Fruit fly (Drosophila melanogaster) whole organism, embryonic: Measurements from ENCODE around the gene CG32847.

Experiments
- Bteb2 ChIP-seq: fragments of 200-800 bp; sonication (Bioruptor generic); optimal IDR thresholded peaks from 2 replicates; lab custom pipeline; 2016; ENCODE audit warnings: missing biosample characterization, missing genetic modification characterization
- CG10267 ChIP-seq: fragments of 200-800 bp; sonication (Bioruptor generic); optimal IDR thresholded peaks from 2 replicates; lab custom pipeline; 2018; ENCODE audit warnings: missing biosample characterization, mild to moderate bottlenecking, missing genetic modification characterization, moderate library complexity
- CG11093 ChIP-seq: fragments of 200-800 bp; sonication (Bioruptor generic); IDR thresholded peaks from 3 replicates; pipeline ENCODE4 v1.3.6; 2022; ENCODE audit warnings: missing biosample characterization, missing genetic modification characterization
- CG11696 ChIP-seq: fragments of 200-800 bp; sonication (Bioruptor generic); IDR thresholded peaks from 2 replicates; pipeline ENCODE4 v1.3.6; 2022; ENCODE audit warnings: missing biosample characterization, missing genetic modification characterization
- CG12219 ChIP-seq: fragments of 200-800 bp; sonication (Bioruptor generic); optimal IDR thresholded peaks from 3 replicates; lab custom pipeline; 2018; ENCODE audit warnings: missing biosample characterization, mild to moderate bottlenecking, missing genetic modification characterization
- CG13624 ChIP-seq: fragments of 200-800 bp; sonication (Bioruptor generic); optimal IDR thresholded peaks from 2 replicates; lab custom pipeline; 2016; ENCODE audit warnings: missing biosample characterization, missing genetic modification characterization
- CG13894 ChIP-seq: fragments of 200-800 bp; sonication (Bioruptor generic); optimal IDR thresholded peaks from 3 replicates; lab custom pipeline; 2018; ENCODE audit warnings: missing biosample characterization, mild to moderate bottlenecking, missing genetic modification characterization, moderate library complexity
- CG1647 ChIP-seq: fragments of 200-800 bp; sonication (Bioruptor generic); optimal IDR thresholded peaks from 3 replicates; lab custom pipeline; 2016; ENCODE audit warnings: missing biosample characterization, missing genetic modification characterization
- CG17568 ChIP-seq: fragments of 200-800 bp; sonication (Bioruptor generic); optimal IDR thresholded peaks from 2 replicates; lab custom pipeline; 2018; ENCODE audit warnings: missing biosample characterization, mild to moderate bottlenecking, missing genetic modification characterization, moderate library complexity
- CG17912 ChIP-seq: fragments of 200-800 bp; sonication (Bioruptor generic); optimal IDR thresholded peaks from 2 replicates; lab custom pipeline; 2018; ENCODE audit warnings: missing biosample characterization, mild to moderate bottlenecking, missing genetic modification characterization
- CG2712 ChIP-seq: fragments of 200-800 bp; optimal IDR thresholded peaks from 3 replicates; lab custom pipeline; 2019; ENCODE audit warnings: missing biosample characterization, mild to moderate bottlenecking, missing genetic modification characterization, moderate library complexity
- CG31365 ChIP-seq: fragments of 200-800 bp; sonication (Bioruptor generic); optimal IDR thresholded peaks from 2 replicates; lab custom pipeline; 2018; ENCODE audit warnings: missing biosample characterization, mild to moderate bottlenecking, missing genetic modification characterization
- CG31388 ChIP-seq: fragments of 200-800 bp; sonication (Bioruptor generic); optimal IDR thresholded peaks from 2 replicates; lab custom pipeline; 2016; ENCODE audit warnings: missing biosample characterization, missing genetic modification characterization
- CG3407 ChIP-seq: fragments of 200-800 bp; sonication (Bioruptor generic); optimal IDR thresholded peaks from 2 replicates; lab custom pipeline; 2018; ENCODE audit warnings: missing biosample characterization, mild to moderate bottlenecking, missing genetic modification characterization
- CG3995 ChIP-seq: fragments of 200-800 bp; sonication (Bioruptor generic); optimal IDR thresholded peaks from 3 replicates; lab custom pipeline; 2016; ENCODE audit warnings: missing biosample characterization, missing genetic modification characterization
- CG6654 ChIP-seq: fragments of 200-800 bp; sonication (Bioruptor generic); optimal IDR thresholded peaks from 2 replicates; lab custom pipeline; 2017; ENCODE audit warnings: missing biosample characterization, mild to moderate bottlenecking, missing genetic modification characterization
- Dfd ChIP-seq, 2 experiments: fragments of >200 bp; optimal IDR thresholded peaks; 2 replicates each; lab custom pipeline; 2017; ENCODE audit warnings: missing biosample characterization in 2 of 2, missing genetic modification characterization in 2 of 2
- E2f1 ChIP-seq: fragments of 200-800 bp; sonication (Bioruptor generic); IDR thresholded peaks from 2 replicates; pipeline ENCODE4 v1.3.6; 2022; ENCODE audit warnings: missing biosample characterization, missing genetic modification characterization
- H2.0 ChIP-seq: fragments of 200-800 bp; sonication (Bioruptor generic); IDR thresholded peaks from 2 replicates; pipeline ENCODE4 v1.3.6; 2022; ENCODE audit warnings: missing biosample characterization, missing genetic modification characterization
- Hr39 ChIP-seq: fragments of >200 bp; optimal IDR thresholded peaks from 2 replicates; lab custom pipeline; 2017
- MESR4 ChIP-seq: fragments of 200-800 bp; sonication (Bioruptor generic); optimal IDR thresholded peaks from 2 replicates; lab custom pipeline; 2018; ENCODE audit warnings: missing biosample characterization, mild to moderate bottlenecking, missing genetic modification characterization, moderate library complexity
- NFAT ChIP-seq: fragments of 200-800 bp; sonication (Bioruptor generic); IDR thresholded peaks from 2 replicates; pipeline ENCODE4 v1.3.6; 2022; ENCODE audit warnings: missing biosample characterization, missing genetic modification characterization
- Side ChIP-seq: fragments of 200-800 bp; sonication (Bioruptor generic); optimal IDR thresholded peaks from 2 replicates; lab custom pipeline; 2016; ENCODE audit warnings: missing biosample characterization, missing genetic modification characterization
- TFAM ChIP-seq: fragments of 200-800 bp; sonication (Bioruptor generic); optimal IDR thresholded peaks from 2 replicates; lab custom pipeline; 2017; ENCODE audit warnings: missing biosample characterization, missing genetic modification characterization, inconsistent platforms
- Xbp1 ChIP-seq: fragments of 200-800 bp; sonication (Bioruptor generic); optimal IDR thresholded peaks from 3 replicates; lab custom pipeline; 2016; ENCODE audit warnings: missing biosample characterization, mild to moderate bottlenecking, missing genetic modification characterization
- aop ChIP-seq: fragments of 200-800 bp; sonication (Bioruptor generic); IDR thresholded peaks from 2 replicates; pipeline ENCODE4 v1.3.6; 2022; ENCODE audit warnings: missing biosample characterization, missing genetic modification characterization
- cas ChIP-seq: fragments of 200-800 bp; sonication (Bioruptor generic); IDR thresholded peaks from 2 replicates; pipeline ENCODE4 v1.3.6; 2022; ENCODE audit warnings: missing biosample characterization, missing genetic modification characterization
- crp ChIP-seq, 2 experiments: fragments of 200-800 bp; sonication (Bioruptor generic); optimal IDR thresholded peaks; 2 replicates in 1 of 2; 3 replicates in 1 of 2; lab custom pipeline; 2017; ENCODE audit warnings: missing biosample characterization in 2 of 2, missing genetic modification characterization in 2 of 2, mild to moderate bottlenecking in 1 of 2, moderate library complexity in 1 of 2
- cwo ChIP-seq: fragments of 200-800 bp; sonication (Bioruptor generic); optimal IDR thresholded peaks from 3 replicates; lab custom pipeline; 2017; ENCODE audit warnings: missing biosample characterization, missing genetic modification characterization, mild to moderate bottlenecking, moderate library complexity, missing genetic modification reagents
- da ChIP-seq: fragments of 200-800 bp; sonication (Bioruptor generic); optimal IDR thresholded peaks from 2 replicates; lab custom pipeline; 2016; ENCODE audit warnings: missing biosample characterization, missing genetic modification characterization
- dimm ChIP-seq: fragments of 200-800 bp; sonication (Bioruptor generic); IDR thresholded peaks from 2 replicates; pipeline ENCODE4 v1.3.6; 2022; ENCODE audit warnings: missing biosample characterization, missing genetic modification characterization
- disco-r ChIP-seq: fragments of 200-800 bp; sonication (Bioruptor generic); optimal IDR thresholded peaks from 2 replicates; lab custom pipeline; 2016; ENCODE audit warnings: missing biosample characterization, missing genetic modification characterization
- emc ChIP-seq: fragments of 200-800 bp; sonication (Bioruptor generic); optimal IDR thresholded peaks from 2 replicates; lab custom pipeline; 2016; ENCODE audit warnings: missing biosample characterization, missing genetic modification characterization
- hb ChIP-seq: fragments of 200-800 bp; sonication (Bioruptor generic); IDR thresholded peaks from 3 replicates; pipeline ENCODE4 v1.3.6; 2022; ENCODE audit warnings: missing biosample characterization, missing genetic modification characterization; ENCODE audit not compliant: partially characterized antibody
- jigr1 ChIP-seq: fragments of 200-800 bp; sonication (Bioruptor generic); IDR thresholded peaks from 3 replicates; pipeline ENCODE4 v1.3.6; 2022; ENCODE audit warnings: missing biosample characterization, missing genetic modification characterization
- kay ChIP-seq: fragments of 200-800 bp; sonication (Bioruptor generic); optimal IDR thresholded peaks from 2 replicates; lab custom pipeline; 2016; ENCODE audit warnings: missing biosample characterization, missing genetic modification characterization
- lola ChIP-seq, 3 experiments: fragments of >200 bp in 2 of 3; fragments of 200-800 bp in 1 of 3; sonication (Bioruptor generic) in 1 of 3; optimal IDR thresholded peaks; 2 replicates each; lab custom pipeline; 2017 to 2019; ENCODE audit warnings: missing biosample characterization in 3 of 3, missing genetic modification characterization in 3 of 3, mild to moderate bottlenecking in 1 of 3, moderate library complexity in 1 of 3
- nerfin-1 ChIP-seq: fragments of 200-800 bp; sonication (Bioruptor generic); optimal IDR thresholded peaks from 3 replicates; lab custom pipeline; 2019; ENCODE audit warnings: missing biosample characterization, mild to moderate bottlenecking, missing genetic modification characterization, moderate library complexity
- p53 ChIP-seq: fragments of 200-800 bp; sonication (Bioruptor generic); optimal IDR thresholded peaks from 2 replicates; lab custom pipeline; 2016; ENCODE audit warnings: missing biosample characterization, missing genetic modification characterization
- pan ChIP-seq, 4 experiments: fragments of >200 bp in 3 of 4; fragments of 200-800 bp in 1 of 4; sonication (Bioruptor generic) in 1 of 4; optimal IDR thresholded peaks in 3 of 4; IDR thresholded peaks in 1 of 4; 2 replicates each; pipeline versions ENCODE4 v1.3.6 to Lab custom; 2017 to 2022; ENCODE audit warnings: missing biosample characterization in 2 of 4, missing genetic modification characterization in 2 of 4, mixed read lengths in 1 of 4
- pnt ChIP-seq: fragments of 200-800 bp; sonication (Bioruptor generic); optimal IDR thresholded peaks from 3 replicates; lab custom pipeline; 2016; ENCODE audit warnings: missing biosample characterization, missing genetic modification characterization
- run ChIP-seq: fragments of 200-800 bp; sonication (Bioruptor generic); optimal IDR thresholded peaks from 3 replicates; lab custom pipeline; 2018; ENCODE audit warnings: missing biosample characterization, mild to moderate bottlenecking, missing genetic modification characterization
- sens ChIP-seq: fragments of 200-800 bp; sonication (Bioruptor generic); peaks from one replicate; lab custom pipeline; 2016; ENCODE audit warnings: missing biosample characterization, missing genetic modification characterization
- so ChIP-seq: fragments of 200-800 bp; sonication (Bioruptor generic); IDR thresholded peaks from 3 replicates; pipeline ENCODE4 v1.3.6; 2022; ENCODE audit warnings: missing biosample characterization, missing genetic modification characterization
- sr ChIP-seq: fragments of 200-800 bp; sonication (Bioruptor generic); IDR thresholded peaks from 3 replicates; pipeline ENCODE4 v1.3.6; 2022; ENCODE audit warnings: missing biosample characterization, missing genetic modification characterization
- tll ChIP-seq, 2 experiments: fragments of 200-800 bp in 1 of 2; fragments of >200 bp in 1 of 2; sonication (Bioruptor generic) in 1 of 2; optimal IDR thresholded peaks; 2 replicates each; lab custom pipeline; 2017 to 2019; ENCODE audit warnings: missing biosample characterization in 2 of 2, missing genetic modification characterization in 2 of 2, mild to moderate bottlenecking in 1 of 2, moderate library complexity in 1 of 2
- zen2 ChIP-seq: fragments of 200-800 bp; sonication (Bioruptor generic); IDR thresholded peaks from 3 replicates; pipeline ENCODE4 v1.3.6; 2022; ENCODE audit warnings: missing biosample characterization, missing genetic modification characterization; ENCODE audit not compliant: partially characterized antibody
- zf30C ChIP-seq: fragments of 200-800 bp; sonication (Bioruptor generic); optimal IDR thresholded peaks from 3 replicates; lab custom pipeline; 2018; ENCODE audit warnings: missing biosample characterization, mild to moderate bottlenecking, missing genetic modification characterization

Gene CG32847

DNA sequence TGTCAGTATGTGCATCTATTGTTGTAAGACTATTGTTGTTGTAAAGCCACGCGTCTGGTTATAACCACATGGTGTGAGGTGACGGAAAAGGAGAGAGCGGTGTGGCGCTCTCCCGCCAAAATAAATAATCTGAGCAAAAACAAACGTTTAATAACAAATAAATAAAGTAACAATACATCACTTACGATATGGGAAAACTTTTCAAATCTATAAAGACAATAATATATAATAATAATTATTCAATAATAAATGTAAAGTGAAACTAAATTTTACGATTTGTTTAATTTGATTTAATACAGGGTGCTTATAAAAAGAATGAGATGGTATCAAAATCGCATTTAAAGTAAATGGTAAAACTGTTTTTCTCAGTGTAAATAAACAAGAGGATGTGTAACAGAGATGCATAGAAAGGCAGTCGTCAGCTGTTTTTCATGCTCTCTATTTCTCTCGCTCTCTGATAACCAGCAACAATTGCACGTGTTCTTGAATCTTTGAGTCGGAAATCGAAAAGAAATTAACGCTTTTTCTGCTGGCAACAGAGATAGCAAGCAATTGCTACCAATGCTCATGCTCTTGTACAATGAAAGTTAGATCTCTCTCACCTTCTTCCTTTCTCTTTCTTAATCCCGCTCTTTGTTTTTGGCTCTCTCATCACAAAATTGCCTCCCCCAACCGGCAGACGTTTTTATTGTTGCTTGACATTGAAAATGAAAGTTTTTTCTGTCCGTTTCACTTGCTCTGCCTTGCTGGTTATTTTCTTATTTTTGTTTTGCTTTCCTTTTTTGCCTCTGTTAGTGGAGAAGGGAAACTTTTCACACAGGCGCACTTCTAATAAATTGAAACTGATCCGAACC is 22.5 kb upstream of the CG32847 start (continued):
- TF ChIP-seq dimm (GFP tag; lab: Robert Waterston, UW) (no peak), CG31388 (GFP tag; lab: Kevin White, UChicago) (peak; percentile 49), CG2712 (tag; lab: Kevin White, UChicago) (peak; percentile 97), E2f1 (GFP tag; lab: Robert Waterston, UW) (peak; percentile 93), kay (GFP tag; lab: Kevin White, UChicago) (peak; percentile 37), MESR4 (GFP tag; lab: Kevin White, UChicago) (no peak), cwo (peak; percentile 92), CG13894 (tag; lab: Kevin White, UChicago) (peak; percentile 87), CG1647 (GFP tag; lab: Kevin White, UChicago) (no peak), pnt (peak; percentile 38), jigr1 (GFP tag; lab: Robert Waterston, UW) (0 out of 3 replicates have a peak, but pooled peaks have one; percentile 7), H2.0 (GFP tag; lab: Robert Waterston, UW) (peak; percentile 63), Bteb2 (GFP tag; lab: Kevin White, UChicago) (no peak), CG6654 (peak; percentile 63), zf30C (GFP tag; lab: Kevin White, UChicago) (peak; percentile 91), sens (GFP tag; lab: Kevin White, UChicago) (peak; percentile 92), CG12219 (GFP tag; lab: Kevin White, UChicago) (peak; percentile 54), cas (peak; percentile 43; the same call in 1 of the 2 replicates), lola (GFP tag; optimal IDR thresholded peaks at IDR 0.05; lab: Kevin White, UChicago) (peak in 1 of 3 experiments; percentile 87), Side (no peak), zen2 (GFP tag; lab: Robert Waterston, UW) (no peak), Xbp1 (GFP tag; lab: Kevin White, UChicago) (peak; percentile 66), CG17568 (GFP tag; lab: Kevin White, UChicago) (peak; percentile 67), CG31365 (tag; lab: Kevin White, UChicago) (peak; percentile 45), CG11696 (GFP tag; lab: Robert Waterston, UW) (peak; percentile 76), CG10267 (tag; lab: Kevin White, UChicago) (peak; percentile 94), tll (GFP tag; optimal IDR thresholded peaks at IDR 0.05; lab: Kevin White, UChicago) (peak in 1 of 2 experiments; percentile 32), crp (GFP tag; optimal IDR thresholded peaks at IDR 0.05; lab: Kevin White, UChicago) (peak in 1 of 2 experiments; percentile 76), CG3995 (GFP tag; lab: Kevin White, UChicago) (no peak), TFAM (peak; percentile 35), sr (peak; percentile 56; the same call in 2 of the 3 replicates), run (tag; lab: Kevin White, UChicago) (peak; percentile 92), CG11093 (no peak; the same call in 2 of the 3 replicates), CG13624 (GFP tag; lab: Kevin White, UChicago) (no peak), so (GFP tag; lab: Robert Waterston, UW) (no peak), Dfd (GFP tag; optimal IDR thresholded peaks at IDR 0.05; lab: Kevin White, UChicago) (no peak), da (GFP tag; lab: Kevin White, UChicago) (no peak), CG17912 (GFP tag; lab: Kevin White, UChicago) (peak; percentile 2), emc (no peak), hb (GFP tag; lab: Robert Waterston, UW) (no peak), disco-r (GFP tag; lab: Kevin White, UChicago) (peak; percentile 12), pan (optimal IDR thresholded peaks at IDR 0.05; lab: Kevin White, UChicago) (no peak), pan (GFP tag; optimal IDR thresholded peaks at IDR 0.05 in 1 of 2, IDR thresholded peaks at IDR 0.05 in 1 of 2) (peak in 1 of 2 experiments; percentile 91), nerfin-1 (tag; lab: Kevin White, UChicago) (peak; percentile 91), Hr39 (lab: Kevin White, UChicago) (no peak), p53 (GFP tag; lab: Kevin White, UChicago) (peak; percentile 13), CG3407 (GFP tag; lab: Kevin White, UChicago) (peak; percentile 79), aop (GFP tag; lab: Robert Waterston, UW) (no peak), NFAT (GFP tag; lab: Robert Waterston, UW) (peak; percentile 70; the same call in 1 of the 2 replicates)
